Worm (Caenorhabditis elegans): Measurements from ENCODE around the gene mrpl-50.

ce11 chrII:8891606-8892005 is 38.0 kb upstream of the mrpl-50 start:
- TF ChIP-seq nhr-237 (tag; optimal IDR thresholded peaks at IDR 0.05), result no peak
- TF ChIP-seq lin-13 (tag; optimal IDR thresholded peaks at IDR 0.05), result no peak
- TF ChIP-seq sem-2 (GFP tag; optimal IDR thresholded peaks at IDR 0.05), result no peak
- no peak for TF ChIP-seq elt-3 (tag; optimal IDR thresholded peaks at IDR 0.05)
- no peak for TF ChIP-seq ztf-11 (tag; optimal IDR thresholded peaks at IDR 0.05)
- TF ChIP-seq unc-39 (tag; optimal IDR thresholded peaks at IDR 0.05), result no peak
- no peak for TF ChIP-seq unc-62 (GFP tag; optimal IDR thresholded peaks at IDR 0.05)
- no peak for TF ChIP-seq ham-2 (GFP tag; optimal IDR thresholded peaks at IDR 0.05)
- TF ChIP-seq nhr-12 (tag; optimal IDR thresholded peaks at IDR 0.05), result no peak
- no peak for TF ChIP-seq ces-1 (GFP tag; optimal IDR thresholded peaks at IDR 0.05)
- TF ChIP-seq elt-1 (tag; optimal IDR thresholded peaks at IDR 0.05; ENCODE audit: borderline replicate concordance, insufficient read depth), result no peak
- TF ChIP-seq ceh-83 (GFP tag; optimal IDR thresholded peaks at IDR 0.05), result no peak
- TF ChIP-seq ceh-43 (GFP tag; optimal IDR thresholded peaks at IDR 0.05), result no peak
